Fruit fly (Drosophila melanogaster) whole organism, embryonic: ENCODE results near the gene Syx5.

ENCODE experiments used
- B-H2 ChIP-seq: fragments of 200-800 bp; sonication (Bioruptor generic); optimal IDR thresholded peaks from 2 replicates; lab custom pipeline; 2018; ENCODE audit warnings: missing biosample characterization, mild to moderate bottlenecking, missing genetic modification characterization
- CG12104 ChIP-seq: fragments of 200-800 bp; sonication (Bioruptor generic); optimal IDR thresholded peaks from 3 replicates; lab custom pipeline; 2016; ENCODE audit warnings: missing biosample characterization, missing genetic modification characterization
- CG12769 ChIP-seq: fragments of 200-800 bp; sonication (Bioruptor generic); optimal IDR thresholded peaks from 2 replicates; lab custom pipeline; 2019; ENCODE audit warnings: missing biosample characterization, mild to moderate bottlenecking, missing genetic modification characterization, moderate library complexity
- CG13775 ChIP-seq: fragments of 200-800 bp; sonication (Bioruptor generic); optimal IDR thresholded peaks from 3 replicates; lab custom pipeline; 2017; ENCODE audit warnings: missing biosample characterization, mild to moderate bottlenecking, missing genetic modification characterization
- CG1529 ChIP-seq: fragments of 200-800 bp; sonication (Bioruptor generic); optimal IDR thresholded peaks from 3 replicates; lab custom pipeline; 2018; ENCODE audit warnings: missing biosample characterization, missing genetic modification characterization
- CG16815 ChIP-seq: fragments of 200-800 bp; sonication (Bioruptor generic); optimal IDR thresholded peaks from 3 replicates; lab custom pipeline; 2017; ENCODE audit warnings: missing biosample characterization, mild to moderate bottlenecking, missing genetic modification characterization
- CG17361 ChIP-seq: fragments of 200-800 bp; sonication (Bioruptor generic); IDR thresholded peaks from 3 replicates; pipeline ENCODE4 v1.3.6; 2022; ENCODE audit warnings: missing biosample characterization, missing genetic modification characterization
- CG17568 ChIP-seq: fragments of 200-800 bp; sonication (Bioruptor generic); optimal IDR thresholded peaks from 2 replicates; lab custom pipeline; 2018; ENCODE audit warnings: missing biosample characterization, mild to moderate bottlenecking, missing genetic modification characterization, moderate library complexity
- CG17829 ChIP-seq: fragments of 200-800 bp; optimal IDR thresholded peaks from 2 replicates; lab custom pipeline; 2019; ENCODE audit warnings: missing biosample characterization, mild to moderate bottlenecking, missing genetic modification characterization, moderate library complexity
- CG18011 ChIP-seq: fragments of 200-800 bp; sonication (Bioruptor generic); optimal IDR thresholded peaks from 2 replicates; lab custom pipeline; 2017; ENCODE audit warnings: missing biosample characterization, missing genetic modification characterization, mild to moderate bottlenecking, moderate library complexity, missing genotype
- CG2199 ChIP-seq: fragments of 200-800 bp; sonication (Bioruptor generic); IDR thresholded peaks from 3 replicates; pipeline ENCODE4 v1.3.6; 2022; ENCODE audit warnings: missing biosample characterization, missing genetic modification characterization
- CG2712 ChIP-seq: fragments of 200-800 bp; optimal IDR thresholded peaks from 3 replicates; lab custom pipeline; 2019; ENCODE audit warnings: missing biosample characterization, mild to moderate bottlenecking, missing genetic modification characterization, moderate library complexity
- CG30020 ChIP-seq: fragments of 200-800 bp; optimal IDR thresholded peaks from 2 replicates; lab custom pipeline; 2019; ENCODE audit warnings: missing biosample characterization, mild to moderate bottlenecking, missing genetic modification characterization, moderate library complexity
- CG31441 ChIP-seq: fragments of 200-800 bp; sonication (Bioruptor generic); IDR thresholded peaks from 2 replicates; pipeline ENCODE4 v1.3.6; 2022; ENCODE audit warnings: missing biosample characterization, missing genetic modification characterization
- CG34224 ChIP-seq: fragments of 200-800 bp; sonication (Bioruptor generic); IDR thresholded peaks from 3 replicates; pipeline ENCODE4 v1.3.6; 2022; ENCODE audit warnings: missing biosample characterization, missing genetic modification characterization; ENCODE audit not compliant: partially characterized antibody
- CG8089 ChIP-seq: fragments of 200-800 bp; sonication (Bioruptor generic); optimal IDR thresholded peaks from 3 replicates; lab custom pipeline; 2016; ENCODE audit warnings: missing biosample characterization, missing genetic modification characterization
- CG8281 ChIP-seq: fragments of 200-800 bp; sonication (Bioruptor generic); optimal IDR thresholded peaks from 2 replicates; lab custom pipeline; 2018; ENCODE audit warnings: missing biosample characterization, mild to moderate bottlenecking, missing genetic modification characterization, moderate library complexity
- CG9437 ChIP-seq: fragments of 200-800 bp; sonication (Bioruptor generic); optimal IDR thresholded peaks from 2 replicates; lab custom pipeline; 2018; ENCODE audit warnings: missing biosample characterization, mild to moderate bottlenecking, missing genetic modification characterization
- CG9727 ChIP-seq: fragments of 200-800 bp; sonication (Bioruptor generic); optimal IDR thresholded peaks from 3 replicates; lab custom pipeline; 2017; ENCODE audit warnings: missing biosample characterization, mild to moderate bottlenecking, missing genetic modification characterization
- Dref ChIP-seq: fragments of 200-800 bp; sonication (Bioruptor generic); IDR thresholded peaks from 2 replicates; pipeline ENCODE4 v1.3.6; 2022; ENCODE audit warnings: missing biosample characterization, missing genetic modification characterization
- Eip74EF ChIP-seq, 2 experiments: fragments of 200-800 bp in 1 of 2; fragments of >200 bp in 1 of 2; sonication (Bioruptor generic) in 1 of 2; optimal IDR thresholded peaks; 2 replicates each; lab custom pipeline; 2017 to 2019; ENCODE audit warnings: missing biosample characterization in 2 of 2, missing genetic modification characterization in 2 of 2, mild to moderate bottlenecking in 1 of 2, moderate library complexity in 1 of 2
- GATAe ChIP-seq: fragments of 200-800 bp; sonication (Bioruptor generic); conservative IDR thresholded peaks from 2 replicates; pipeline ENCODE4 v1.3.6; 2022; ENCODE audit warnings: missing biosample characterization, missing genetic modification characterization
- HLH3B ChIP-seq: fragments of 200-800 bp; sonication (Bioruptor generic); IDR thresholded peaks from 2 replicates; pipeline ENCODE4 v1.3.6; 2022; ENCODE audit warnings: missing biosample characterization, missing genetic modification characterization
- Hmr ChIP-seq: fragments of 200-800 bp; sonication (Bioruptor generic); optimal IDR thresholded peaks from 3 replicates; lab custom pipeline; 2017; ENCODE audit warnings: mild to moderate bottlenecking, missing biosample characterization, missing genetic modification reagents, missing genetic modification characterization
- Kr ChIP-seq: fragments of 200-800 bp; sonication (Bioruptor generic); optimal IDR thresholded peaks from 2 replicates; lab custom pipeline; 2017; ENCODE audit warnings: missing biosample characterization, mild to moderate bottlenecking, missing genetic modification characterization
- Mad ChIP-seq: fragments of 200-800 bp; sonication (Bioruptor generic); optimal IDR thresholded peaks from 2 replicates; lab custom pipeline; 2016; ENCODE audit warnings: missing biosample characterization, missing genetic modification characterization
- NK7.1 ChIP-seq: fragments of 200-800 bp; sonication (Bioruptor generic); optimal IDR thresholded peaks from 3 replicates; lab custom pipeline; 2016; ENCODE audit warnings: missing biosample characterization, missing genetic modification characterization
- NfI ChIP-seq: fragments of 200-800 bp; sonication (Bioruptor generic); optimal IDR thresholded peaks from 3 replicates; lab custom pipeline; 2018; ENCODE audit warnings: missing biosample characterization, mild to moderate bottlenecking, missing genetic modification characterization, moderate library complexity
- Sox102F ChIP-seq: fragments of 200-800 bp; sonication (Bioruptor generic); optimal IDR thresholded peaks from 2 replicates; lab custom pipeline; 2018; ENCODE audit warnings: missing biosample characterization, mild to moderate bottlenecking, missing genetic modification characterization, moderate library complexity
- ab ChIP-seq: fragments of 200-800 bp; sonication (Bioruptor generic); optimal IDR thresholded peaks from 2 replicates; lab custom pipeline; 2016; ENCODE audit warnings: missing biosample characterization, missing genetic modification characterization
- amos ChIP-seq: fragments of 200-800 bp; sonication (Bioruptor generic); IDR thresholded peaks from 2 replicates; pipeline ENCODE4 v1.3.6; 2022; ENCODE audit warnings: missing biosample characterization, missing genetic modification characterization; ENCODE audit not compliant: partially characterized antibody
- bcd ChIP-seq: fragments of 200-800 bp; sonication (Bioruptor generic); optimal IDR thresholded peaks from 2 replicates; lab custom pipeline; 2017; ENCODE audit warnings: missing biosample characterization, mild to moderate bottlenecking, missing genetic modification characterization
- chif ChIP-seq, 2 experiments: fragments of 200-800 bp; sonication (Bioruptor generic); optimal IDR thresholded peaks; 3 replicates each; lab custom pipeline; 2016; ENCODE audit warnings: missing biosample characterization in 2 of 2, missing genetic modification characterization in 2 of 2
- disco-r ChIP-seq: fragments of 200-800 bp; sonication (Bioruptor generic); optimal IDR thresholded peaks from 2 replicates; lab custom pipeline; 2016; ENCODE audit warnings: missing biosample characterization, missing genetic modification characterization
- hb ChIP-seq: fragments of 200-800 bp; sonication (Bioruptor generic); IDR thresholded peaks from 3 replicates; pipeline ENCODE4 v1.3.6; 2022; ENCODE audit warnings: missing biosample characterization, missing genetic modification characterization; ENCODE audit not compliant: partially characterized antibody
- kah ChIP-seq: fragments of 200-800 bp; sonication (Bioruptor generic); optimal IDR thresholded peaks from 2 replicates; lab custom pipeline; 2018; ENCODE audit warnings: missing biosample characterization, mild to moderate bottlenecking, missing genetic modification characterization
- lilli ChIP-seq: fragments of 200-800 bp; sonication (Bioruptor generic); optimal IDR thresholded peaks from 3 replicates; lab custom pipeline; 2016; ENCODE audit warnings: missing biosample characterization, missing genetic modification characterization
- nau ChIP-seq: fragments of 200-800 bp; sonication (Bioruptor generic); optimal IDR thresholded peaks from 3 replicates; lab custom pipeline; 2017; ENCODE audit warnings: missing biosample characterization, mild to moderate bottlenecking, missing genetic modification characterization, missing genetic modification reagents
- nerfin-2 ChIP-seq: fragments of 200-800 bp; sonication (Bioruptor generic); IDR thresholded peaks from 2 replicates; pipeline ENCODE4 v1.3.6; 2022; ENCODE audit warnings: missing biosample characterization, missing genetic modification characterization; ENCODE audit not compliant: partially characterized antibody
- p53 ChIP-seq: fragments of 200-800 bp; sonication (Bioruptor generic); optimal IDR thresholded peaks from 2 replicates; lab custom pipeline; 2016; ENCODE audit warnings: missing biosample characterization, missing genetic modification characterization
- salm ChIP-seq: fragments of 200-800 bp; sonication (Bioruptor generic); optimal IDR thresholded peaks from 2 replicates; lab custom pipeline; 2018; ENCODE audit warnings: missing biosample characterization, mild to moderate bottlenecking, missing genetic modification characterization
- tll ChIP-seq, 2 experiments: fragments of 200-800 bp in 1 of 2; fragments of >200 bp in 1 of 2; sonication (Bioruptor generic) in 1 of 2; optimal IDR thresholded peaks; 2 replicates each; lab custom pipeline; 2017 to 2019; ENCODE audit warnings: missing biosample characterization in 2 of 2, missing genetic modification characterization in 2 of 2, mild to moderate bottlenecking in 1 of 2, moderate library complexity in 1 of 2
- trh ChIP-seq: fragments of 200-800 bp; sonication (Bioruptor generic); optimal IDR thresholded peaks from 2 replicates; lab custom pipeline; 2016; ENCODE audit warnings: missing biosample characterization, missing genetic modification characterization
- tup ChIP-seq: fragments of 200-800 bp; sonication (Bioruptor generic); optimal IDR thresholded peaks from 2 replicates; lab custom pipeline; 2016; ENCODE audit warnings: missing biosample characterization, mild to moderate bottlenecking, missing genetic modification characterization, moderate library complexity
- twi ChIP-seq: fragments of 200-800 bp; optimal IDR thresholded peaks from 2 replicates; lab custom pipeline; 2019; ENCODE audit warnings: missing biosample characterization, mild to moderate bottlenecking, missing genetic modification characterization, moderate library complexity
- wek ChIP-seq: fragments of 200-800 bp; sonication (Bioruptor generic); optimal IDR thresholded peaks from 3 replicates; lab custom pipeline; 2018; ENCODE audit warnings: missing biosample characterization, mild to moderate bottlenecking, missing genetic modification characterization, moderate library complexity
- zfh1 ChIP-seq: fragments of 200-800 bp; sonication (Bioruptor generic); IDR thresholded peaks from 3 replicates; pipeline ENCODE4 v1.3.6; 2022; ENCODE audit warnings: missing biosample characterization, missing genetic modification characterization

The Syx5 gene

dm6 chr2L:16350742-16351568 lies 43.8 kb downstream of the Syx5 start (continued):
- peak; percentile 98 for TF ChIP-seq B-H2
- peak; percentile 88 for TF ChIP-seq p53 (GFP tag; lab: Kevin White, UChicago)
- peak; percentile 97 for TF ChIP-seq NK7.1 (GFP tag; lab: Kevin White, UChicago)
- TF ChIP-seq amos (GFP tag; lab: Robert Waterston, UW), result no peak; the same call in 1 of the 2 replicates
- TF ChIP-seq CG17568 (GFP tag; lab: Kevin White, UChicago), result peak; percentile 99
- peak; percentile 99 for TF ChIP-seq Sox102F
- TF ChIP-seq Hmr (GFP tag; lab: Kevin White, UChicago), result peak; percentile 99
- peak; percentile 80 for TF ChIP-seq Kr (GFP tag; lab: Kevin White, UChicago)
- peak; percentile 99 for TF ChIP-seq CG2712 (tag; lab: Kevin White, UChicago)
- peak; percentile 97 for TF ChIP-seq twi (tag; lab: Kevin White, UChicago)
- TF ChIP-seq CG2199 (GFP tag; lab: Robert Waterston, UW), result peak; percentile 99
- peak; percentile 99 for TF ChIP-seq CG9727 (GFP tag; lab: Kevin White, UChicago)
- peak; percentile 99 for TF ChIP-seq CG13775 (GFP tag; lab: Kevin White, UChicago)
- TF ChIP-seq disco-r (GFP tag; lab: Kevin White, UChicago), result peak; percentile 97
- peak; percentile 36; the same call in 1 of the 2 replicates for TF ChIP-seq Dref (GFP tag; lab: Robert Waterston, UW)
- TF ChIP-seq Eip74EF (GFP tag; optimal IDR thresholded peaks at IDR 0.05; lab: Kevin White, UChicago), result peak in 1 of 2 experiments; percentile 99
- peak; percentile 100 for TF ChIP-seq chif (GFP tag; optimal IDR thresholded peaks at IDR 0.05; lab: Kevin White, UChicago)
- TF ChIP-seq lilli (GFP tag; lab: Kevin White, UChicago), result peak; percentile 99
- peak; percentile 99 for TF ChIP-seq nau (GFP tag; lab: Kevin White, UChicago)
- peak in 1 of 2 experiments; percentile 66 for TF ChIP-seq tll (GFP tag; optimal IDR thresholded peaks at IDR 0.05; lab: Kevin White, UChicago)
- peak; percentile 99 for TF ChIP-seq salm (tag; lab: Kevin White, UChicago)
- peak; percentile 95 for TF ChIP-seq CG9437 (GFP tag; lab: Kevin White, UChicago)
- TF ChIP-seq CG1529 (GFP tag; lab: Kevin White, UChicago), result peak; percentile 99
- TF ChIP-seq NfI (GFP tag; lab: Kevin White, UChicago), result peak; percentile 99
- TF ChIP-seq CG8089, result peak; percentile 95
- TF ChIP-seq HLH3B (GFP tag; lab: Robert Waterston, UW), result peak; percentile 99
- TF ChIP-seq CG16815 (GFP tag; lab: Kevin White, UChicago), result peak; percentile 98
- peak; percentile 100 for TF ChIP-seq CG12769
- peak; percentile 95 for TF ChIP-seq CG8281
- TF ChIP-seq CG18011 (GFP tag; lab: Kevin White, UChicago), result peak; percentile 93
- no peak for TF ChIP-seq hb (GFP tag; lab: Robert Waterston, UW)
- TF ChIP-seq CG12104 (GFP tag; lab: Kevin White, UChicago), result peak; percentile 99
- TF ChIP-seq wek, result peak; percentile 96
- TF ChIP-seq CG17361 (GFP tag; lab: Robert Waterston, UW), result peak; percentile 97
- peak; percentile 98 for TF ChIP-seq Mad (GFP tag; lab: Kevin White, UChicago)
- TF ChIP-seq CG34224, result peak; percentile 15; the same call in 2 of the 3 replicates
- TF ChIP-seq GATAe (GFP tag; lab: Robert Waterston, UW), result peak; percentile 93
- TF ChIP-seq tup (GFP tag; lab: Kevin White, UChicago), result peak; percentile 96
- peak; percentile 99 for TF ChIP-seq zfh1 (GFP tag; lab: Robert Waterston, UW)
- no peak for TF ChIP-seq nerfin-2 (GFP tag; lab: Robert Waterston, UW)
- TF ChIP-seq kah, result peak; percentile 97
- peak; percentile 96 for TF ChIP-seq CG31441 (GFP tag; lab: Robert Waterston, UW)
- peak; percentile 99 for TF ChIP-seq bcd (GFP tag; lab: Kevin White, UChicago)
- TF ChIP-seq ab (GFP tag; lab: Kevin White, UChicago), result peak; percentile 99
- TF ChIP-seq trh, result peak; percentile 97
- peak; percentile 89 for TF ChIP-seq CG30020 (tag; lab: Kevin White, UChicago)
- TF ChIP-seq CG17829 (tag; lab: Kevin White, UChicago), result peak; percentile 99
